Fruit fly (Drosophila melanogaster) whole organism, pupa: Measurements from ENCODE around the gene DnaJ-H.

Source experiments
- CG10348 ChIP-seq: fragments of 200-800 bp; sonication (Bioruptor generic); IDR thresholded peaks from 2 replicates; pipeline ENCODE4 v1.3.6; 2022; ENCODE audit warnings: missing biosample characterization, missing genetic modification characterization
- CG12605 ChIP-seq: fragments of 200-800 bp; sonication (Bioruptor generic); IDR thresholded peaks from 2 replicates; pipeline ENCODE4 v1.3.6; 2022; ENCODE audit warnings: missing biosample characterization, missing genetic modification characterization
- CG13204 ChIP-seq: fragments of 200-800 bp; sonication (Bioruptor generic); optimal IDR thresholded peaks from 2 replicates; lab custom pipeline; 2018; ENCODE audit warnings: missing biosample characterization, mild to moderate bottlenecking, missing genetic modification characterization, moderate library complexity
- CG14655 ChIP-seq: fragments of 200-800 bp; sonication (Bioruptor generic); optimal IDR thresholded peaks from 3 replicates; lab custom pipeline; 2017; ENCODE audit warnings: mild to moderate bottlenecking, missing biosample characterization, missing genetic modification reagents, missing genetic modification characterization
- CG15710 ChIP-seq: fragments of 200-800 bp; sonication (Bioruptor generic); optimal IDR thresholded peaks from 2 replicates; lab custom pipeline; 2018; ENCODE audit warnings: missing biosample characterization, mild to moderate bottlenecking, missing genetic modification characterization, moderate library complexity
- CG17806 ChIP-seq: fragments of 200-800 bp; sonication (Bioruptor generic); optimal IDR thresholded peaks from 2 replicates; lab custom pipeline; 2018; ENCODE audit warnings: missing biosample characterization, mild to moderate bottlenecking, missing genetic modification characterization, moderate library complexity
- CG32121 ChIP-seq: fragments of 200-800 bp; sonication (Bioruptor generic); IDR thresholded peaks from 2 replicates; pipeline ENCODE4 v1.3.6; 2022; ENCODE audit warnings: missing biosample characterization, missing genetic modification characterization
- CG34367 ChIP-seq: fragments of 200-800 bp; sonication (Bioruptor generic); optimal IDR thresholded peaks from 2 replicates; lab custom pipeline; 2018; ENCODE audit warnings: missing biosample characterization, mild to moderate bottlenecking, missing genetic modification characterization
- CG4496 ChIP-seq: fragments of 200-800 bp; sonication (Bioruptor generic); IDR thresholded peaks from 3 replicates; pipeline ENCODE4 v1.3.6; 2022; ENCODE audit warnings: missing biosample characterization, missing genetic modification characterization
- CG8159 ChIP-seq: fragments of 200-800 bp; sonication (Bioruptor generic); optimal IDR thresholded peaks from 3 replicates; lab custom pipeline; 2018; ENCODE audit warnings: missing biosample characterization, mild to moderate bottlenecking, missing genetic modification characterization, moderate library complexity
- CG8301 ChIP-seq: fragments of 200-800 bp; sonication (Bioruptor generic); optimal IDR thresholded peaks from 2 replicates; lab custom pipeline; 2018; ENCODE audit warnings: missing biosample characterization, mild to moderate bottlenecking, missing genetic modification characterization
- CG9948 ChIP-seq: fragments of 200-800 bp; sonication (Bioruptor generic); optimal IDR thresholded peaks from 2 replicates; lab custom pipeline; 2018; ENCODE audit warnings: missing biosample characterization, mild to moderate bottlenecking, missing genetic modification characterization, moderate library complexity
- D1 ChIP-seq: fragments of 200-800 bp; sonication (Bioruptor generic); optimal IDR thresholded peaks from 2 replicates; lab custom pipeline; 2018; ENCODE audit warnings: missing biosample characterization, mild to moderate bottlenecking, missing genetic modification characterization, moderate library complexity
- EcR ChIP-seq: fragments of 200-800 bp; sonication (Bioruptor generic); optimal IDR thresholded peaks from 3 replicates; lab custom pipeline; 2019; ENCODE audit warnings: missing biosample characterization, missing genetic modification characterization, mild to moderate bottlenecking, moderate library complexity, missing genetic modification reagents
- Ets98B ChIP-seq: fragments of 200-800 bp; sonication (Bioruptor generic); IDR thresholded peaks from 2 replicates; pipeline ENCODE4 v1.3.6; 2022; ENCODE audit warnings: missing biosample characterization, missing genetic modification characterization
- Pif1A ChIP-seq: fragments of 200-800 bp; sonication (Bioruptor generic); optimal IDR thresholded peaks from 3 replicates; lab custom pipeline; 2016; ENCODE audit warnings: missing biosample characterization, missing genetic modification characterization
- Pif1B ChIP-seq: fragments of 200-800 bp; sonication (Bioruptor generic); optimal IDR thresholded peaks from 3 replicates; lab custom pipeline; 2016; ENCODE audit warnings: missing biosample characterization, missing genetic modification characterization
- Snoo ChIP-seq: fragments of 200-800 bp; sonication (Bioruptor generic); optimal IDR thresholded peaks from 3 replicates; lab custom pipeline; 2017; ENCODE audit warnings: missing biosample characterization, mild to moderate bottlenecking, missing genetic modification characterization, inconsistent platforms
- fd96Ca ChIP-seq: fragments of 200-800 bp; sonication (Bioruptor generic); IDR thresholded peaks from 3 replicates; pipeline ENCODE4 v1.3.6; 2022; ENCODE audit warnings: missing biosample characterization, missing genetic modification characterization
- gl ChIP-seq: fragments of 200-800 bp; sonication (Bioruptor generic); optimal IDR thresholded peaks from 2 replicates; lab custom pipeline; 2018; ENCODE audit warnings: missing biosample characterization, mild to moderate bottlenecking, missing genetic modification characterization
- rn ChIP-seq: fragments of 200-800 bp; sonication (Bioruptor generic); IDR thresholded peaks from 2 replicates; pipeline ENCODE4 v1.3.6; 2022; ENCODE audit warnings: missing biosample characterization, missing genetic modification characterization

DnaJ-H gene

DNA sequence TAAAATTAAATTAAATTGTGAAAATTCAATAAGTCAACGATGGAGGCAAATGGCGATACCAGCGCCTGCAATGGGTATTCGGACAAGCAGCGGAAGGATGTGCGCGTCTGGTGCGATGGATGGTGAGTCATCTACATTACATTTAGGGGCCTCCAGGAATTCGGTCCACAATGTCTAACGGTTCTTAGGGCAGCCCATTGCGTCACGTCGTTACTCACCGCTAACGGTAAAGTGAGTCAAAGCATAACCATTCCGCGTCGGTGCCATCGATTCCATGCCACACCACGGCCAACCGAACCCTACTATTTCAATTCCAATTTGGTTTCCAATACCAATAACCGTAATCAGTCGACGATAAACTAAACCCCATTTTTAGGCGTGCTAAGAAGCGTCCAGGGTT lies 38.3 kb upstream of the DnaJ-H start:
- TF ChIP-seq CG13204 (no peak), D1 (tag; lab: Kevin White, UChicago) (no peak), fd96Ca (no peak), CG8301 (tag; lab: Kevin White, UChicago) (no peak), CG34367 (tag; lab: Kevin White, UChicago) (no peak), Snoo (tag; lab: Kevin White, UChicago) (no peak), CG9948 (no peak), EcR (GFP tag; lab: Kevin White, UChicago) (no peak), rn (GFP tag; lab: Robert Waterston, UW) (no peak), CG17806 (tag; lab: Kevin White, UChicago) (no peak), CG15710 (tag; lab: Kevin White, UChicago) (no peak), CG4496 (GFP tag; lab: Robert Waterston, UW) (no peak), Pif1A (GFP tag; lab: Kevin White, UChicago) (no peak)

DNA sequence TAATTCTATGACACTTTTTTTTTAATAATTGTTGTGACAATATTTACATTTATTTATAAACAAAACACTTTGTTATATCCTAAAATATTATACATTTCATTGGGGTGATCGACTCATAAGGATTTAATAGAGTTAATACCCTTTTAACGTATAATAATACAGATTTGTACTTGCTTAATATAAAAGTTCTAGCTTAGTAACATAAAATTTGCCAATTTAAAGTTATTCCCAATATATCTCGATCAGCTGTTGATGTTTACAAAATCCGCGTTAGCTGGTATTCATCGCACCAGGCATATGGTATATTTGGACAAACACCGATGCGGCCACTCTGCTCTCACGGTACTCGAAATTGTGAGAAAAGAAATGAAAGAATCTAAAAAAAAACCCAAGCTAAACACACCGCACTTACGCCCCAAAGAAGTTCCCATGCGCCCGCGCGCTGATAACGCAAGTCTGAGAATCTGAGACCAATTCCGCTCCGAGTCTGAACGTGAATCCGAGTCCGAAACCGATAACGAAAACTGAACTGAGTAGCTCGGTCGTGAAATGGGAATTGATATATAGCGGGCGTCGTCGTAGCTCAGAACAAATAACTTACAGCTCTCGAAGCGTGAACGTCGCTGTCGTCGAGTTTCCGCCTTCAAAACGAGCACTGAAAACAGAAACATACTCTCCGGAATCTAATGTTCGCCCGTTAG lies 37.7 kb upstream of the DnaJ-H start, which contains the start of gene Pect:
Gene Pect (plus strand): TSS at position 326 of the 701 bp plus-strand sequence.
- TF ChIP-seq Ets98B (GFP tag; lab: Robert Waterston, UW) (peak; percentile 54; the same call in 1 of the 2 replicates), Snoo (tag; lab: Kevin White, UChicago) (no peak), EcR (GFP tag; lab: Kevin White, UChicago) (peak; percentile 52), CG12605 (GFP tag; lab: Robert Waterston, UW) (peak; percentile 62), fd96Ca (peak; percentile 38; the same call in 1 of the 3 replicates), CG13204 (no peak), Pif1A (GFP tag; lab: Kevin White, UChicago) (no peak), gl (peak; percentile 7), CG15710 (tag; lab: Kevin White, UChicago) (peak; percentile 28), CG4496 (GFP tag; lab: Robert Waterston, UW) (no peak)

- peak; percentile 7; the same call in 1 of the 2 replicates for TF ChIP-seq CG12605 (GFP tag; lab: Robert Waterston, UW)
- no peak for TF ChIP-seq rn (GFP tag; lab: Robert Waterston, UW)
- no peak for TF ChIP-seq EcR (GFP tag; lab: Kevin White, UChicago)
These were observed 37.1 kb upstream of the DnaJ-H start, which contains the start of gene CG16972 for dm6 chr2L:13202960-13203436. Gene CG16972, minus strand, starts transcription at chr2L:13203295.

DNA sequence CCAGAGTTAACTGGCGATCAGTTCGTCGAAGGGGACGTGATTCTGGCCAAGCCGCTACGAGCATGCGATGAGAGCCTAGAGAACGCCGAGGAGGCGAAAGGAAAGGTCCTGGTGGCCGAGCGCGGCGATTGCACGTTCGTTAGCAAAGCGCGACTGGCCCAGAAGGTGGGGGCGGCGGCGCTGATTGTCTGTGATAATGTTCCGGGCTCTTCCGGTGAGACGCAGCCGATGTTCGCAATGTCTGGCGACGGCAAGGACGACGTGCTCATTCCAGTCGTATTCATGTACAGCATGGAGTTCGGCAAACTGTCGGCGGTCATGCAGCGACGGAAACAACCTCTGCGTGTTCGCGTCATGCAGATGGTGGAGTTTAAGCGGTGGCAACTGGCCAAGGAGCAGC lies 29.9 kb upstream of the DnaJ-H start:
- TF ChIP-seq Pif1A (GFP tag; lab: Kevin White, UChicago): no peak
- no peak for TF ChIP-seq CG32121 (GFP tag; lab: Robert Waterston, UW)
- no peak for TF ChIP-seq CG15710 (tag; lab: Kevin White, UChicago)
- no peak for TF ChIP-seq CG17806 (tag; lab: Kevin White, UChicago)
- no peak for TF ChIP-seq rn (GFP tag; lab: Robert Waterston, UW)
- TF ChIP-seq CG12605 (GFP tag; lab: Robert Waterston, UW): no peak
- no peak for TF ChIP-seq CG14655 (GFP tag; lab: Kevin White, UChicago)

DNA sequence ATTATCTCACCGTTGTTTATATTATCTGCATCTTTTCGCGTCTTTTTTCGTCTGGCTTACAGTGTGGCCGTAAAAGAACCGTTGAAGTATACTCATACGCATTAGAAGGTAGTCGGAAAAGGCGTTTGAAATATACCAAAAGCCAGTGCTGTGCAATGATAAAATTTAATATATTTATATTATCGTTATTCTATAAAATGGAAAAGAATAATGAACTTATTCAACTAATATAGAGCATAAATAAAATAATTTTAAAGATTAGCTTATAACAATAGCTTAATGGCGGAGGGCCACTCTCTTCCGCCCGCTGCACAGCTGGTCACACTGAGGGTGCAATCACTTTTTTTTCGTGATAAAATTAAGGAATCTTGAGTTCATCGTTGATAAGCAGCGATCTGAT lies 26.0 kb upstream of the DnaJ-H start, which contains the start of the genes CG16974 and Edem2:
Gene CG16974 (minus strand): TSS at position 86 of the 400 bp plus-strand sequence.
Gene Edem2 (plus strand): TSS at position 308 of the 400 bp plus-strand sequence.
- TF ChIP-seq CG14655 (GFP tag; lab: Kevin White, UChicago): no peak
- TF ChIP-seq Snoo (tag; lab: Kevin White, UChicago): peak; percentile 53
- TF ChIP-seq CG15710 (tag; lab: Kevin White, UChicago): peak; percentile 56
- no peak for TF ChIP-seq CG10348 (GFP tag; lab: Robert Waterston, UW)
- no peak for TF ChIP-seq CG9948
- peak; percentile 56; the same call in 1 of the 2 replicates for TF ChIP-seq CG32121 (GFP tag; lab: Robert Waterston, UW)
- no peak for TF ChIP-seq D1 (tag; lab: Kevin White, UChicago)
- TF ChIP-seq CG8301 (tag; lab: Kevin White, UChicago): no peak
- no peak for TF ChIP-seq CG17806 (tag; lab: Kevin White, UChicago)
- TF ChIP-seq EcR (GFP tag; lab: Kevin White, UChicago): peak; percentile 28
- no peak for TF ChIP-seq CG8159 (tag; lab: Kevin White, UChicago)
- TF ChIP-seq Ets98B (GFP tag; lab: Robert Waterston, UW): peak; percentile 60
- peak; percentile 59; the same call in 1 of the 3 replicates for TF ChIP-seq CG4496 (GFP tag; lab: Robert Waterston, UW)
- TF ChIP-seq gl: no peak
- TF ChIP-seq fd96Ca: peak; percentile 71
- TF ChIP-seq CG12605 (GFP tag; lab: Robert Waterston, UW): no peak
- no peak for TF ChIP-seq CG34367 (tag; lab: Kevin White, UChicago)
- TF ChIP-seq Pif1B: no peak
- TF ChIP-seq Pif1A (GFP tag; lab: Kevin White, UChicago): no peak
- TF ChIP-seq CG13204: no peak
- peak; percentile 42; the same call in 1 of the 2 replicates for TF ChIP-seq rn (GFP tag; lab: Robert Waterston, UW)
